Fruit fly (Drosophila melanogaster) whole organism, embryonic: Measurements from ENCODE around the gene CG31752.

Experiments
- Asciz ChIP-seq: fragments of 200-800 bp; sonication (Bioruptor generic); optimal IDR thresholded peaks from 2 replicates; lab custom pipeline; 2017; ENCODE audit warnings: missing biosample characterization, mild to moderate bottlenecking, missing genetic modification characterization, missing genetic modification reagents
- C15 ChIP-seq: fragments of 200-800 bp; sonication (Bioruptor generic); IDR thresholded peaks from 3 replicates; pipeline ENCODE4 v1.3.6; 2022; ENCODE audit warnings: missing biosample characterization, missing genetic modification characterization
- CG10267 ChIP-seq: fragments of 200-800 bp; sonication (Bioruptor generic); optimal IDR thresholded peaks from 2 replicates; lab custom pipeline; 2018; ENCODE audit warnings: missing biosample characterization, mild to moderate bottlenecking, missing genetic modification characterization, moderate library complexity
- CG11456 ChIP-seq: fragments of 200-800 bp; sonication (Bioruptor generic); IDR thresholded peaks from 3 replicates; pipeline ENCODE4 v1.3.6; 2022; ENCODE audit warnings: missing biosample characterization, missing genetic modification characterization
- CG12659 ChIP-seq: fragments of 200-800 bp; sonication (Bioruptor generic); optimal IDR thresholded peaks from 3 replicates; lab custom pipeline; 2017; ENCODE audit warnings: mild to moderate bottlenecking, missing biosample characterization, missing genetic modification reagents, missing genetic modification characterization
- CG1602 ChIP-seq: fragments of 200-800 bp; sonication (Bioruptor generic); optimal IDR thresholded peaks from 3 replicates; lab custom pipeline; 2016; ENCODE audit warnings: missing biosample characterization, missing genetic modification characterization
- CG17361 ChIP-seq: fragments of 200-800 bp; sonication (Bioruptor generic); IDR thresholded peaks from 3 replicates; pipeline ENCODE4 v1.3.6; 2022; ENCODE audit warnings: missing biosample characterization, missing genetic modification characterization
- CG3065 ChIP-seq: fragments of 200-800 bp; sonication (Bioruptor generic); optimal IDR thresholded peaks from 2 replicates; lab custom pipeline; 2016; ENCODE audit warnings: missing biosample characterization, missing genetic modification characterization
- CG31365 ChIP-seq: fragments of 200-800 bp; sonication (Bioruptor generic); optimal IDR thresholded peaks from 2 replicates; lab custom pipeline; 2018; ENCODE audit warnings: missing biosample characterization, mild to moderate bottlenecking, missing genetic modification characterization
- CG43689 ChIP-seq: fragments of 200-800 bp; sonication (Bioruptor generic); IDR thresholded peaks from 2 replicates; pipeline ENCODE4 v1.3.6; 2022; ENCODE audit warnings: missing biosample characterization, missing genetic modification characterization
- CG4820 ChIP-seq: fragments of 200-800 bp; sonication (Bioruptor generic); optimal IDR thresholded peaks from 3 replicates; lab custom pipeline; 2016; ENCODE audit warnings: missing biosample characterization, missing genetic modification characterization
- CG5245 ChIP-seq: fragments of 200-800 bp; sonication (Bioruptor generic); optimal IDR thresholded peaks from 3 replicates; lab custom pipeline; 2016; ENCODE audit warnings: missing biosample characterization, missing genetic modification characterization
- CG8089 ChIP-seq: fragments of 200-800 bp; sonication (Bioruptor generic); optimal IDR thresholded peaks from 3 replicates; lab custom pipeline; 2016; ENCODE audit warnings: missing biosample characterization, missing genetic modification characterization
- CoRest ChIP-seq: fragments of 200-800 bp; sonication (Bioruptor generic); optimal IDR thresholded peaks from 3 replicates; lab custom pipeline; 2018; ENCODE audit warnings: missing biosample characterization, mild to moderate bottlenecking, missing genetic modification characterization, moderate library complexity
- Deaf1 ChIP-seq: fragments of 200-800 bp; optimal IDR thresholded peaks from 3 replicates; lab custom pipeline; 2019; ENCODE audit warnings: missing biosample characterization, mild to moderate bottlenecking, missing genetic modification characterization, moderate library complexity
- Dip2 ChIP-seq: fragments of 200-800 bp; sonication (Bioruptor generic); IDR thresholded peaks from 2 replicates; pipeline ENCODE4 v1.3.6; 2022; ENCODE audit warnings: missing biosample characterization, missing genetic modification characterization
- Dp ChIP-seq: fragments of 200-800 bp; sonication (Bioruptor generic); optimal IDR thresholded peaks from 2 replicates; lab custom pipeline; 2018; ENCODE audit warnings: missing biosample characterization, mild to moderate bottlenecking, missing genetic modification characterization, moderate library complexity
- Drgx ChIP-seq: fragments of 200-800 bp; sonication (Bioruptor generic); IDR thresholded peaks from 2 replicates; pipeline ENCODE4 v1.3.6; 2022; ENCODE audit warnings: missing biosample characterization, missing genetic modification characterization
- H15 ChIP-seq: fragments of 200-800 bp; sonication (Bioruptor generic); IDR thresholded peaks from 3 replicates; pipeline ENCODE4 v1.3.6; 2022; ENCODE audit warnings: missing biosample characterization, missing genetic modification characterization
- Hr78 ChIP-seq, 2 experiments: fragments of 200-800 bp in 1 of 2; fragments of >200 bp in 1 of 2; sonication (Bioruptor generic) in 1 of 2; optimal IDR thresholded peaks; 2 replicates each; lab custom pipeline; 2017 to 2019; ENCODE audit warnings: missing biosample characterization in 2 of 2, missing genetic modification characterization in 2 of 2, mild to moderate bottlenecking in 1 of 2, moderate library complexity in 1 of 2
- Kr ChIP-seq: fragments of 200-800 bp; sonication (Bioruptor generic); optimal IDR thresholded peaks from 2 replicates; lab custom pipeline; 2017; ENCODE audit warnings: missing biosample characterization, mild to moderate bottlenecking, missing genetic modification characterization
- MTF-1 ChIP-seq: fragments of 200-800 bp; sonication (Bioruptor generic); optimal IDR thresholded peaks from 2 replicates; lab custom pipeline; 2018; ENCODE audit warnings: missing biosample characterization, mild to moderate bottlenecking, missing genetic modification characterization, borderline replicate concordance
- Max ChIP-seq: fragments of 200-800 bp; sonication (Bioruptor generic); optimal IDR thresholded peaks from 2 replicates; lab custom pipeline; 2016; ENCODE audit warnings: missing biosample characterization, mild to moderate bottlenecking, missing genetic modification characterization
- Med ChIP-seq: fragments of 200-800 bp; sonication (Bioruptor generic); peaks from one replicate; lab custom pipeline; 2016; ENCODE audit warnings: missing biosample characterization, missing genetic modification characterization, mild to moderate bottlenecking, inconsistent platforms, moderate library complexity
- Nf-YC ChIP-seq: fragments of 200-800 bp; optimal IDR thresholded peaks from 3 replicates; lab custom pipeline; 2019; ENCODE audit warnings: missing biosample characterization, mild to moderate bottlenecking, missing genetic modification characterization, moderate library complexity
- Ravus ChIP-seq: fragments of 200-800 bp; sonication (Bioruptor generic); IDR thresholded peaks from 2 replicates; pipeline ENCODE4 v1.3.6; 2022; ENCODE audit warnings: missing biosample characterization, missing genetic modification characterization
- Stat92E ChIP-seq, 3 experiments: fragments of >200 bp in 2 of 3; fragments of 200-800 bp in 1 of 3; sonication (Bioruptor generic) in 1 of 3; optimal IDR thresholded peaks; 2 replicates each; lab custom pipeline; 2017 to 2019; ENCODE audit warnings: missing biosample characterization in 3 of 3, missing genetic modification characterization in 3 of 3, mild to moderate bottlenecking in 1 of 3, moderate library complexity in 1 of 3
- Trl ChIP-seq, 3 experiments: fragments of >200 bp in 2 of 3; fragments of 200-800 bp in 1 of 3; sonication (Bioruptor generic) in 1 of 3; optimal IDR thresholded peaks; 2 replicates in 1 of 3; 3 replicates in 2 of 3; lab custom pipeline; 2016 to 2017; ENCODE audit warnings: missing biosample characterization in 1 of 3, missing genetic modification characterization in 1 of 3
- Xbp1 ChIP-seq: fragments of 200-800 bp; sonication (Bioruptor generic); optimal IDR thresholded peaks from 3 replicates; lab custom pipeline; 2016; ENCODE audit warnings: missing biosample characterization, mild to moderate bottlenecking, missing genetic modification characterization
- aop ChIP-seq: fragments of 200-800 bp; sonication (Bioruptor generic); IDR thresholded peaks from 2 replicates; pipeline ENCODE4 v1.3.6; 2022; ENCODE audit warnings: missing biosample characterization, missing genetic modification characterization
- ato ChIP-seq: fragments of 200-800 bp; sonication (Bioruptor generic); IDR thresholded peaks from 2 replicates; pipeline ENCODE4 v1.3.6; 2022; ENCODE audit warnings: missing biosample characterization, missing genetic modification characterization; ENCODE audit not compliant: partially characterized antibody
- crp ChIP-seq, 2 experiments: fragments of 200-800 bp; sonication (Bioruptor generic); optimal IDR thresholded peaks; 2 replicates in 1 of 2; 3 replicates in 1 of 2; lab custom pipeline; 2017; ENCODE audit warnings: missing biosample characterization in 2 of 2, missing genetic modification characterization in 2 of 2, mild to moderate bottlenecking in 1 of 2, moderate library complexity in 1 of 2
- en ChIP-seq: fragments of 200-800 bp; sonication (Bioruptor generic); optimal IDR thresholded peaks from 2 replicates; lab custom pipeline; 2016; ENCODE audit warnings: missing biosample characterization, missing genetic modification characterization
- eve ChIP-seq, 2 experiments: fragments of >200 bp; optimal IDR thresholded peaks; 2 replicates each; lab custom pipeline; 2017; ENCODE audit warnings: missing biosample characterization in 2 of 2, missing genetic modification characterization in 2 of 2
- hth ChIP-seq: fragments of >200 bp; optimal IDR thresholded peaks from 2 replicates; lab custom pipeline; 2017; ENCODE audit warnings: inconsistent platforms
- insv ChIP-seq, 2 experiments: fragments of 200-800 bp; sonication (Bioruptor generic); optimal IDR thresholded peaks; 3 replicates each; lab custom pipeline; 2016 to 2018; ENCODE audit warnings: missing biosample characterization in 2 of 2, missing genetic modification characterization in 2 of 2
- inv ChIP-seq: fragments of 200-800 bp; sonication (Bioruptor generic); IDR thresholded peaks from 2 replicates; pipeline ENCODE4 v1.3.6; 2022; ENCODE audit warnings: missing biosample characterization, missing genetic modification characterization; ENCODE audit not compliant: partially characterized antibody
- jing ChIP-seq: fragments of 200-800 bp; sonication (Bioruptor generic); optimal IDR thresholded peaks from 2 replicates; lab custom pipeline; 2018; ENCODE audit warnings: missing biosample characterization, mild to moderate bottlenecking, missing genetic modification characterization
- lmd ChIP-seq: fragments of 200-800 bp; sonication (Bioruptor generic); IDR thresholded peaks from 2 replicates; pipeline ENCODE4 v1.3.6; 2022; ENCODE audit warnings: missing biosample characterization, missing genetic modification characterization
- lola ChIP-seq, 3 experiments: fragments of >200 bp in 2 of 3; fragments of 200-800 bp in 1 of 3; sonication (Bioruptor generic) in 1 of 3; optimal IDR thresholded peaks; 2 replicates each; lab custom pipeline; 2017 to 2019; ENCODE audit warnings: missing biosample characterization in 3 of 3, missing genetic modification characterization in 3 of 3, mild to moderate bottlenecking in 1 of 3, moderate library complexity in 1 of 3
- mirr ChIP-seq: fragments of 200-800 bp; sonication (Bioruptor generic); optimal IDR thresholded peaks from 3 replicates; lab custom pipeline; 2018; ENCODE audit warnings: missing biosample characterization, mild to moderate bottlenecking, missing genetic modification characterization
- oc ChIP-seq: fragments of 200-800 bp; sonication (Bioruptor generic); optimal IDR thresholded peaks from 2 replicates; lab custom pipeline; 2018; ENCODE audit warnings: missing biosample characterization, mild to moderate bottlenecking, missing genetic modification characterization, moderate library complexity
- org-1 ChIP-seq: fragments of 200-800 bp; sonication (Bioruptor generic); optimal IDR thresholded peaks from 2 replicates; lab custom pipeline; 2017; ENCODE audit warnings: missing biosample characterization, missing genetic modification characterization
- peb ChIP-seq: fragments of 200-800 bp; sonication (Bioruptor generic); IDR thresholded peaks from 2 replicates; pipeline ENCODE4 v1.3.6; 2022; ENCODE audit warnings: missing biosample characterization, missing genetic modification characterization
- psq ChIP-seq: fragments of 200-800 bp; sonication (Bioruptor generic); optimal IDR thresholded peaks from 2 replicates; lab custom pipeline; 2017; ENCODE audit warnings: missing biosample characterization, missing genetic modification characterization
- sima ChIP-seq: fragments of 200-800 bp; sonication (Bioruptor generic); optimal IDR thresholded peaks from 2 replicates; lab custom pipeline; 2016; ENCODE audit warnings: missing biosample characterization, missing genetic modification characterization
- toy ChIP-seq: fragments of 200-800 bp; sonication (Bioruptor generic); IDR thresholded peaks from 2 replicates; pipeline ENCODE4 v1.3.6; 2022; ENCODE audit warnings: missing biosample characterization, missing genetic modification characterization

CG31752 gene

dm6 chr2L:18830587-18831528 lies 10.3 kb downstream of the CG31752 start, which contains the start of the genes CG17597 and ScpX (continued):
- TF ChIP-seq Med (GFP tag; lab: Kevin White, UChicago) = peak; percentile 89
- no peak for TF ChIP-seq CG8089 (GFP tag; lab: Kevin White, UChicago)
- peak; percentile 68 for TF ChIP-seq Max (GFP tag; lab: Kevin White, UChicago)
- TF ChIP-seq Trl (optimal IDR thresholded peaks at IDR 0.05; lab: Kevin White, UChicago) = no peak
- peak; percentile 61 for TF ChIP-seq Trl (GFP tag; optimal IDR thresholded peaks at IDR 0.05; lab: Kevin White, UChicago)
- no peak for TF ChIP-seq Drgx (GFP tag; lab: Robert Waterston, UW)
- TF ChIP-seq CG31365 (tag; lab: Kevin White, UChicago) = no peak
- peak in 1 of 3 experiments; percentile 71 for TF ChIP-seq lola (GFP tag; optimal IDR thresholded peaks at IDR 0.05; lab: Kevin White, UChicago)
- TF ChIP-seq Stat92E (GFP tag; optimal IDR thresholded peaks at IDR 0.05; lab: Kevin White, UChicago) = no peak
- TF ChIP-seq peb (GFP tag; lab: Robert Waterston, UW) = no peak
- TF ChIP-seq CG17361 = peak; percentile 84
- no peak for TF ChIP-seq crp (GFP tag; optimal IDR thresholded peaks at IDR 0.05; lab: Kevin White, UChicago)
- TF ChIP-seq Deaf1 (tag; lab: Kevin White, UChicago) = no peak
- TF ChIP-seq lmd (GFP tag; lab: Robert Waterston, UW) = peak; percentile 70
- TF ChIP-seq psq (GFP tag; lab: Kevin White, UChicago) = no peak
- peak; percentile 31 for TF ChIP-seq jing (GFP tag; lab: Kevin White, UChicago)
- TF ChIP-seq en (GFP tag; lab: Kevin White, UChicago) = no peak
- TF ChIP-seq CG12659 (GFP tag; lab: Kevin White, UChicago) = peak; percentile 81
- peak; percentile 22 for TF ChIP-seq CG5245 (GFP tag; lab: Kevin White, UChicago)
- TF ChIP-seq eve (GFP tag; optimal IDR thresholded peaks at IDR 0.05; lab: Kevin White, UChicago) = no peak
- TF ChIP-seq CG4820 = peak; percentile 55
- TF ChIP-seq CG3065 (GFP tag; lab: Kevin White, UChicago) = peak; percentile 52
- TF ChIP-seq oc (tag; lab: Kevin White, UChicago) = peak; percentile 59
- peak; percentile 53 for TF ChIP-seq CG10267 (tag; lab: Kevin White, UChicago)
- TF ChIP-seq aop (GFP tag; lab: Robert Waterston, UW) = no peak
- peak; percentile 65 for TF ChIP-seq CG1602
- no peak for TF ChIP-seq Dip2 (GFP tag; lab: Robert Waterston, UW)
- TF ChIP-seq sima = no peak
- TF ChIP-seq CG43689 (GFP tag; lab: Robert Waterston, UW) = no peak
- TF ChIP-seq Nf-YC (tag; lab: Kevin White, UChicago) = peak; percentile 59
- TF ChIP-seq Kr (GFP tag; lab: Kevin White, UChicago) = no peak
- TF ChIP-seq MTF-1 (GFP tag; lab: Kevin White, UChicago) = no peak
- peak; percentile 65 for TF ChIP-seq inv (GFP tag; lab: Robert Waterston, UW)
- TF ChIP-seq toy (GFP tag; lab: Robert Waterston, UW) = no peak
- TF ChIP-seq CoRest (tag; lab: Kevin White, UChicago) = peak; percentile 77
- 0 out of 3 replicates have a peak, but pooled peaks have one; percentile 29 for TF ChIP-seq C15 (GFP tag; lab: Robert Waterston, UW)
- peak; percentile 85 for TF ChIP-seq Dp (GFP tag; lab: Kevin White, UChicago)
- TF ChIP-seq insv (GFP tag; optimal IDR thresholded peaks at IDR 0.05; lab: Kevin White, UChicago) = peak in 1 of 2 experiments; percentile 35
- TF ChIP-seq hth (lab: Kevin White, UChicago) = no peak
- TF ChIP-seq mirr = no peak
- TF ChIP-seq org-1 (GFP tag; lab: Kevin White, UChicago) = no peak
- TF ChIP-seq Hr78 (GFP tag; optimal IDR thresholded peaks at IDR 0.05; lab: Kevin White, UChicago) = peak in 1 of 2 experiments; percentile 47
- peak; percentile 70 for TF ChIP-seq Xbp1 (GFP tag; lab: Kevin White, UChicago)
- TF ChIP-seq Asciz (GFP tag; lab: Kevin White, UChicago) = peak; percentile 47
- TF ChIP-seq ato (GFP tag; lab: Robert Waterston, UW) = peak; percentile 90
- no peak for TF ChIP-seq H15
- 0 out of 3 replicates have a peak, but pooled peaks have one; percentile 59 for TF ChIP-seq CG11456 (GFP tag; lab: Robert Waterston, UW)
- TF ChIP-seq Ravus (GFP tag; lab: Robert Waterston, UW) = no peak
